Fruit fly (Drosophila melanogaster) whole organism, embryonic: Measurements from ENCODE around the gene Reg-2.

Experiments used
- Atf3 ChIP-seq: fragments of 200-800 bp; sonication (Bioruptor generic); optimal IDR thresholded peaks from 3 replicates; lab custom pipeline; 2016; ENCODE audit warnings: missing biosample characterization, missing genetic modification characterization
- BEAF-32 ChIP-seq: fragments of 200-800 bp; sonication (Bioruptor generic); optimal IDR thresholded peaks from 3 replicates; lab custom pipeline; 2017; ENCODE audit warnings: missing biosample characterization, missing genetic modification characterization, mild to moderate bottlenecking, moderate library complexity, missing genetic modification reagents
- CG10431 ChIP-seq: fragments of 200-800 bp; sonication (Bioruptor generic); optimal IDR thresholded peaks from 3 replicates; lab custom pipeline; 2018; ENCODE audit warnings: missing biosample characterization, mild to moderate bottlenecking, missing genetic modification characterization
- CG14860 ChIP-seq: fragments of 200-800 bp; sonication (Bioruptor generic); IDR thresholded peaks from 3 replicates; pipeline ENCODE4 v1.3.6; 2022; ENCODE audit warnings: missing biosample characterization, missing genetic modification characterization; ENCODE audit not compliant: partially characterized antibody
- CG17802 ChIP-seq: fragments of 200-800 bp; sonication (Bioruptor generic); optimal IDR thresholded peaks from 2 replicates; lab custom pipeline; 2018; ENCODE audit warnings: missing biosample characterization, mild to moderate bottlenecking, missing genetic modification characterization, moderate library complexity
- CG1792 ChIP-seq: fragments of 200-800 bp; sonication (Bioruptor generic); optimal IDR thresholded peaks from 2 replicates; lab custom pipeline; 2016; ENCODE audit warnings: missing biosample characterization, missing genetic modification characterization
- CG18011 ChIP-seq: fragments of 200-800 bp; sonication (Bioruptor generic); optimal IDR thresholded peaks from 2 replicates; lab custom pipeline; 2017; ENCODE audit warnings: missing biosample characterization, missing genetic modification characterization, mild to moderate bottlenecking, moderate library complexity, missing genotype
- CG18619 ChIP-seq: fragments of 200-800 bp; sonication (Bioruptor generic); optimal IDR thresholded peaks from 3 replicates; lab custom pipeline; 2017; ENCODE audit warnings: missing biosample characterization, mild to moderate bottlenecking, missing genetic modification characterization
- CG2712 ChIP-seq: fragments of 200-800 bp; optimal IDR thresholded peaks from 3 replicates; lab custom pipeline; 2019; ENCODE audit warnings: missing biosample characterization, mild to moderate bottlenecking, missing genetic modification characterization, moderate library complexity
- CG30403 ChIP-seq: fragments of 200-800 bp; sonication (Bioruptor generic); optimal IDR thresholded peaks from 3 replicates; lab custom pipeline; 2016; ENCODE audit warnings: missing biosample characterization, missing genetic modification characterization
- CG33213 ChIP-seq: fragments of 200-800 bp; sonication (Bioruptor generic); optimal IDR thresholded peaks from 3 replicates; lab custom pipeline; 2016; ENCODE audit warnings: missing biosample characterization, missing genetic modification characterization
- CG5245 ChIP-seq: fragments of 200-800 bp; sonication (Bioruptor generic); optimal IDR thresholded peaks from 3 replicates; lab custom pipeline; 2016; ENCODE audit warnings: missing biosample characterization, missing genetic modification characterization
- CG6272 ChIP-seq: fragments of 200-800 bp; sonication (Bioruptor generic); IDR thresholded peaks from 2 replicates; pipeline ENCODE4 v1.3.6; 2022; ENCODE audit warnings: missing biosample characterization, missing genetic modification characterization
- CG8089 ChIP-seq: fragments of 200-800 bp; sonication (Bioruptor generic); optimal IDR thresholded peaks from 3 replicates; lab custom pipeline; 2016; ENCODE audit warnings: missing biosample characterization, missing genetic modification characterization
- CG8388 ChIP-seq: fragments of 200-800 bp; sonication (Bioruptor generic); optimal IDR thresholded peaks from 2 replicates; lab custom pipeline; 2019; ENCODE audit warnings: missing biosample characterization, mild to moderate bottlenecking, missing genetic modification characterization, moderate library complexity
- CG8924 ChIP-seq: fragments of 200-800 bp; optimal IDR thresholded peaks from 3 replicates; lab custom pipeline; 2019; ENCODE audit warnings: missing biosample characterization, mild to moderate bottlenecking, missing genetic modification characterization, moderate library complexity
- CHES-1-like ChIP-seq: fragments of 200-800 bp; sonication (Bioruptor generic); optimal IDR thresholded peaks from 2 replicates; lab custom pipeline; 2016; ENCODE audit warnings: missing biosample characterization, missing genetic modification characterization
- CkIIα-i1 ChIP-seq: fragments of 200-800 bp; sonication (Bioruptor generic); IDR thresholded peaks from 2 replicates; pipeline ENCODE4 v1.3.6; 2022; ENCODE audit warnings: missing biosample characterization, missing genetic modification characterization
- Deaf1 ChIP-seq: fragments of 200-800 bp; optimal IDR thresholded peaks from 3 replicates; lab custom pipeline; 2019; ENCODE audit warnings: missing biosample characterization, mild to moderate bottlenecking, missing genetic modification characterization, moderate library complexity
- Dp ChIP-seq: fragments of 200-800 bp; sonication (Bioruptor generic); optimal IDR thresholded peaks from 2 replicates; lab custom pipeline; 2018; ENCODE audit warnings: missing biosample characterization, mild to moderate bottlenecking, missing genetic modification characterization, moderate library complexity
- E2f1 ChIP-seq: fragments of 200-800 bp; sonication (Bioruptor generic); IDR thresholded peaks from 2 replicates; pipeline ENCODE4 v1.3.6; 2022; ENCODE audit warnings: missing biosample characterization, missing genetic modification characterization
- E2f2 ChIP-seq: fragments of 200-800 bp; sonication (Bioruptor generic); IDR thresholded peaks from 2 replicates; pipeline ENCODE4 v1.3.6; 2022; ENCODE audit warnings: missing biosample characterization, missing genetic modification characterization
- Lhr ChIP-seq: fragments of 200-800 bp; sonication (Bioruptor generic); optimal IDR thresholded peaks from 3 replicates; lab custom pipeline; 2017; ENCODE audit warnings: mild to moderate bottlenecking, missing biosample characterization, missing genetic modification reagents, missing genetic modification characterization
- Scr ChIP-seq: fragments of 200-800 bp; sonication (Bioruptor generic); IDR thresholded peaks from 2 replicates; pipeline ENCODE4 v1.3.6; 2022; ENCODE audit warnings: missing biosample characterization, missing genetic modification characterization; ENCODE audit not compliant: partially characterized antibody
- Sin3A ChIP-seq: fragments of >200 bp; optimal IDR thresholded peaks from 2 replicates; lab custom pipeline; 2018
- Sry-β ChIP-seq: fragments of 200-800 bp; sonication (Bioruptor generic); optimal IDR thresholded peaks from 2 replicates; lab custom pipeline; 2018; ENCODE audit warnings: missing biosample characterization, mild to moderate bottlenecking, missing genetic modification characterization, moderate library complexity
- YL-1 ChIP-seq: fragments of 200-800 bp; sonication (Bioruptor generic); optimal IDR thresholded peaks from 3 replicates; lab custom pipeline; 2017; ENCODE audit warnings: missing biosample characterization, mild to moderate bottlenecking, missing genetic modification characterization
- bab2 ChIP-seq: fragments of 200-800 bp; sonication (Bioruptor generic); optimal IDR thresholded peaks from 2 replicates; lab custom pipeline; 2016; ENCODE audit warnings: missing biosample characterization, missing genetic modification characterization
- br ChIP-seq: fragments of >200 bp; optimal IDR thresholded peaks from 2 replicates; lab custom pipeline; 2017
- chinmo ChIP-seq: fragments of 200-800 bp; sonication (Bioruptor generic); IDR thresholded peaks from 4 replicates; pipeline ENCODE4 v1.3.6; 2022; ENCODE audit warnings: missing biosample characterization, missing genetic modification characterization; ENCODE audit not compliant: partially characterized antibody
- ci ChIP-seq: fragments of 200-800 bp; sonication (Bioruptor generic); IDR thresholded peaks from 3 replicates; pipeline ENCODE4 v1.3.6; 2022; ENCODE audit warnings: missing biosample characterization, missing genetic modification characterization
- dmrt99B ChIP-seq: fragments of 200-800 bp; sonication (Bioruptor generic); optimal IDR thresholded peaks from 2 replicates; lab custom pipeline; 2018; ENCODE audit warnings: missing biosample characterization, mild to moderate bottlenecking, missing genetic modification characterization, moderate library complexity
- en ChIP-seq: fragments of 200-800 bp; sonication (Bioruptor generic); optimal IDR thresholded peaks from 2 replicates; lab custom pipeline; 2016; ENCODE audit warnings: missing biosample characterization, missing genetic modification characterization
- gt ChIP-seq: fragments of 200-800 bp; sonication (Bioruptor generic); IDR thresholded peaks from 2 replicates; pipeline ENCODE4 v1.3.6; 2022; ENCODE audit warnings: missing biosample characterization, missing genetic modification characterization
- her ChIP-seq: fragments of 200-800 bp; sonication (Bioruptor generic); optimal IDR thresholded peaks from 2 replicates; lab custom pipeline; 2016; ENCODE audit warnings: missing biosample characterization, missing genetic modification characterization
- lov ChIP-seq, 2 experiments: fragments of 200-800 bp in 1 of 2; fragments of >200 bp in 1 of 2; sonication (Bioruptor generic) in 1 of 2; IDR thresholded peaks in 1 of 2; optimal IDR thresholded peaks in 1 of 2; 2 replicates in 1 of 2; 3 replicates in 1 of 2; pipeline versions ENCODE4 v1.3.6 to Lab custom; 2017 to 2022; ENCODE audit warnings: missing biosample characterization in 1 of 2, missing genetic modification characterization in 1 of 2
- oc ChIP-seq: fragments of 200-800 bp; sonication (Bioruptor generic); optimal IDR thresholded peaks from 2 replicates; lab custom pipeline; 2018; ENCODE audit warnings: missing biosample characterization, mild to moderate bottlenecking, missing genetic modification characterization, moderate library complexity
- sc ChIP-seq, 3 experiments: fragments of >200 bp in 2 of 3; fragments of 200-800 bp in 1 of 3; sonication (Bioruptor generic) in 1 of 3; optimal IDR thresholded peaks; 2 replicates in 2 of 3; 3 replicates in 1 of 3; lab custom pipeline; 2017; ENCODE audit warnings: mild to moderate bottlenecking in 1 of 3, missing biosample characterization in 1 of 3, missing genetic modification characterization in 1 of 3, missing genetic modification reagents in 1 of 3
- seq ChIP-seq: fragments of 200-800 bp; sonication (Bioruptor generic); IDR thresholded peaks from 2 replicates; pipeline ENCODE4 v1.3.6; 2022; ENCODE audit warnings: missing biosample characterization, missing genetic modification characterization
- sima ChIP-seq: fragments of 200-800 bp; sonication (Bioruptor generic); optimal IDR thresholded peaks from 2 replicates; lab custom pipeline; 2016; ENCODE audit warnings: missing biosample characterization, missing genetic modification characterization
- sna ChIP-seq: fragments of 200-800 bp; sonication (Bioruptor generic); IDR thresholded peaks from 2 replicates; pipeline ENCODE4 v1.3.6; 2022; ENCODE audit warnings: missing biosample characterization, missing genetic modification characterization; ENCODE audit not compliant: partially characterized antibody
- tin ChIP-seq: fragments of 200-800 bp; sonication (Bioruptor generic); optimal IDR thresholded peaks from 3 replicates; lab custom pipeline; 2016; ENCODE audit warnings: missing biosample characterization, missing genetic modification characterization
- tup ChIP-seq: fragments of 200-800 bp; sonication (Bioruptor generic); optimal IDR thresholded peaks from 2 replicates; lab custom pipeline; 2016; ENCODE audit warnings: missing biosample characterization, mild to moderate bottlenecking, missing genetic modification characterization, moderate library complexity
- tx ChIP-seq: fragments of 200-800 bp; sonication (Bioruptor generic); optimal IDR thresholded peaks from 2 replicates; lab custom pipeline; 2016; ENCODE audit warnings: missing biosample characterization, missing genetic modification characterization
- unc-4 ChIP-seq: fragments of 200-800 bp; sonication (Bioruptor generic); IDR thresholded peaks from 2 replicates; pipeline ENCODE4 v1.3.6; 2022; ENCODE audit warnings: missing biosample characterization, missing genetic modification characterization; ENCODE audit not compliant: partially characterized antibody
- unpg ChIP-seq: fragments of 200-800 bp; sonication (Bioruptor generic); optimal IDR thresholded peaks from 3 replicates; lab custom pipeline; 2018; ENCODE audit warnings: missing biosample characterization, mild to moderate bottlenecking, missing genetic modification characterization, moderate library complexity
- wek ChIP-seq: fragments of 200-800 bp; sonication (Bioruptor generic); optimal IDR thresholded peaks from 3 replicates; lab custom pipeline; 2018; ENCODE audit warnings: missing biosample characterization, mild to moderate bottlenecking, missing genetic modification characterization, moderate library complexity
- wor ChIP-seq: fragments of 200-800 bp; sonication (Bioruptor generic); IDR thresholded peaks from 2 replicates; pipeline ENCODE4 v1.3.6; 2022; ENCODE audit warnings: missing biosample characterization, missing genetic modification characterization
- zf30C ChIP-seq: fragments of 200-800 bp; sonication (Bioruptor generic); optimal IDR thresholded peaks from 3 replicates; lab custom pipeline; 2018; ENCODE audit warnings: missing biosample characterization, mild to moderate bottlenecking, missing genetic modification characterization
- zfh1 ChIP-seq: fragments of 200-800 bp; sonication (Bioruptor generic); IDR thresholded peaks from 3 replicates; pipeline ENCODE4 v1.3.6; 2022; ENCODE audit warnings: missing biosample characterization, missing genetic modification characterization

Reg-2 gene

dm6 chr3L:636434-636833 is 30.1 kb upstream of the Reg-2 start (continued):
- TF ChIP-seq zf30C (GFP tag; lab: Kevin White, UChicago) = no peak
- TF ChIP-seq CG8388 = peak; percentile 84
- peak; percentile 22; the same call in 1 of the 2 replicates for TF ChIP-seq CG6272 (GFP tag; lab: Robert Waterston, UW)
- no peak for TF ChIP-seq her (GFP tag; lab: Kevin White, UChicago)
- TF ChIP-seq CG2712 (tag; lab: Kevin White, UChicago) = peak; percentile 80
- TF ChIP-seq Lhr = peak; percentile 43
- TF ChIP-seq CG14860 (GFP tag; lab: Robert Waterston, UW) = 0 out of 3 replicates have a peak, but pooled peaks have one; percentile 27
- no peak for TF ChIP-seq wek (GFP tag; lab: Kevin White, UChicago)
- no peak for TF ChIP-seq gt
- no peak for TF ChIP-seq CG1792 (GFP tag; lab: Kevin White, UChicago)
- peak; percentile 59 for TF ChIP-seq wor (GFP tag; lab: Robert Waterston, UW)
- TF ChIP-seq ci = peak; percentile 81; the same call in 2 of the 3 replicates
- TF ChIP-seq CHES-1-like (GFP tag; lab: Kevin White, UChicago) = no peak
- peak; percentile 47 for TF ChIP-seq bab2
- TF ChIP-seq Sry-β (GFP tag; lab: Kevin White, UChicago) = no peak
- TF ChIP-seq unc-4 (GFP tag; lab: Robert Waterston, UW) = no peak
- no peak for TF ChIP-seq CG18011 (GFP tag; lab: Kevin White, UChicago)
- peak; percentile 62 for TF ChIP-seq E2f1 (GFP tag; lab: Robert Waterston, UW)
- no peak for TF ChIP-seq Dp (GFP tag; lab: Kevin White, UChicago)
- TF ChIP-seq tx (GFP tag; lab: Kevin White, UChicago) = peak; percentile 12
- peak; percentile 65 for TF ChIP-seq tin (GFP tag; lab: Kevin White, UChicago)
- TF ChIP-seq CG17802 (tag; lab: Kevin White, UChicago) = peak; percentile 46
- no peak for TF ChIP-seq lov (optimal IDR thresholded peaks at IDR 0.05; lab: Kevin White, UChicago)
- 0 out of 3 replicates have a peak, but pooled peaks have one; percentile 69 for TF ChIP-seq lov (GFP tag; IDR thresholded peaks at IDR 0.05; lab: Robert Waterston, UW)
- no peak for TF ChIP-seq Sin3A (lab: Kevin White, UChicago)
- peak; percentile 54 for TF ChIP-seq CG30403 (GFP tag; lab: Kevin White, UChicago)
- TF ChIP-seq sc (optimal IDR thresholded peaks at IDR 0.05; lab: Kevin White, UChicago) = no peak
- peak; percentile 67 for TF ChIP-seq sc (GFP tag; optimal IDR thresholded peaks at IDR 0.05; lab: Kevin White, UChicago)
- TF ChIP-seq br = no peak
- no peak for TF ChIP-seq tup (GFP tag; lab: Kevin White, UChicago)
- TF ChIP-seq BEAF-32 (GFP tag; lab: Kevin White, UChicago) = no peak
- TF ChIP-seq E2f2 (GFP tag; lab: Robert Waterston, UW) = peak; percentile 31; the same call in 1 of the 2 replicates
- no peak for TF ChIP-seq sima (GFP tag; lab: Kevin White, UChicago)
- TF ChIP-seq CG8924 (tag; lab: Kevin White, UChicago) = peak; percentile 40
- no peak for TF ChIP-seq CG10431
- TF ChIP-seq unpg (GFP tag; lab: Kevin White, UChicago) = peak; percentile 75
- TF ChIP-seq CG18619 = peak; percentile 40
- TF ChIP-seq oc (tag; lab: Kevin White, UChicago) = peak; percentile 72
- no peak for TF ChIP-seq CkIIα-i1 (GFP tag; lab: Robert Waterston, UW)
- TF ChIP-seq dmrt99B (tag; lab: Kevin White, UChicago) = peak; percentile 73
- peak; percentile 37 for TF ChIP-seq CG8089
- no peak for TF ChIP-seq YL-1 (GFP tag; lab: Kevin White, UChicago)
- no peak for TF ChIP-seq chinmo (GFP tag; lab: Robert Waterston, UW)
- TF ChIP-seq Deaf1 (tag; lab: Kevin White, UChicago) = no peak
- no peak for TF ChIP-seq Scr
- TF ChIP-seq CG33213 (GFP tag; lab: Kevin White, UChicago) = peak; percentile 33
- peak; percentile 90 for TF ChIP-seq zfh1 (GFP tag; lab: Robert Waterston, UW)
- peak; percentile 13 for TF ChIP-seq Atf3
- no peak for TF ChIP-seq sna
- peak; percentile 49; the same call in 1 of the 2 replicates for TF ChIP-seq seq (GFP tag; lab: Robert Waterston, UW)
- no peak for TF ChIP-seq en
- peak; percentile 65 for TF ChIP-seq CG5245
